Worm (Caenorhabditis elegans) whole organism, L3 larva: ENCODE data around the gene tbc-6.

ENCODE experiments used
- R02D3.7 ChIP-seq: fragments of 150-350 bp; optimal IDR thresholded peaks from 2 replicates; lab custom pipeline; 2014; ENCODE audit warnings: missing biosample characterization, missing genetic modification characterization
- ZK546.5 ChIP-seq: sonication (generic microtip); optimal IDR thresholded peaks from 2 replicates; lab custom pipeline; 2017; ENCODE audit warnings: missing biosample characterization, missing genetic modification characterization
- aly-2 ChIP-seq: fragments of 150-350 bp; optimal IDR thresholded peaks from 2 replicates; lab custom pipeline; 2014; ENCODE audit warnings: missing biosample characterization, missing genetic modification characterization
- ama-1 ChIP-seq: fragments of 150-350 bp; optimal IDR thresholded peaks from 2 replicates; lab custom pipeline; 2018
- ceh-16 ChIP-seq: sonication (generic microtip); optimal IDR thresholded peaks from 2 replicates; lab custom pipeline; 2017; ENCODE audit warnings: missing biosample characterization, missing genetic modification characterization
- ceh-28 ChIP-seq: fragments of 150-350 bp; optimal IDR thresholded peaks from 2 replicates; lab custom pipeline; 2014; ENCODE audit warnings: missing biosample characterization, missing genetic modification reagents, missing genetic modification characterization
- ceh-82 ChIP-seq: fragments of 150-350 bp; optimal IDR thresholded peaks from 2 replicates; lab custom pipeline; 2014; ENCODE audit warnings: missing biosample characterization, missing genetic modification characterization
- daf-12 ChIP-seq: fragments of 150-350 bp; optimal IDR thresholded peaks from 2 replicates; lab custom pipeline; 2014; ENCODE audit warnings: missing biosample characterization, missing genetic modification reagents, missing genetic modification characterization
- egl-27 ChIP-seq: sonication (generic microtip); optimal IDR thresholded peaks from 4 replicates; lab custom pipeline; 2017; ENCODE audit warnings: missing biosample characterization, missing genetic modification reagents, missing genetic modification characterization
- egl-5 ChIP-seq: fragments of 150-350 bp; optimal IDR thresholded peaks from 2 replicates; lab custom pipeline; 2017; ENCODE audit warnings: missing biosample characterization, missing genetic modification reagents, missing genetic modification characterization, inconsistent platforms
- elt-1 ChIP-seq: fragments of 150-350 bp; optimal IDR thresholded peaks from 2 replicates; lab custom pipeline; 2014; ENCODE audit warnings: missing biosample characterization, missing genetic modification characterization
- elt-2 ChIP-seq: sonication (generic microtip); optimal IDR thresholded peaks from 2 replicates; lab custom pipeline; 2016; ENCODE audit warnings: missing genetic modification reagents, mild to moderate bottlenecking, missing genetic modification characterization, missing compliant biosample characterization
- elt-3 ChIP-seq, 3 experiments: fragments of 150-350 bp in 1 of 3; sonication (generic microtip) in 2 of 3; optimal IDR thresholded peaks; 2 replicates in 2 of 3; 4 replicates in 1 of 3; lab custom pipeline; 2014 to 2017; ENCODE audit warnings: missing biosample characterization in 3 of 3, missing genetic modification characterization in 3 of 3
- eor-1 ChIP-seq, 2 experiments: fragments of 150-350 bp; optimal IDR thresholded peaks; 2 replicates each; lab custom pipeline; 2014 to 2018; ENCODE audit warnings: missing biosample characterization in 2 of 2, missing genetic modification characterization in 2 of 2
- fkh-10 ChIP-seq: sonication (generic microtip); optimal IDR thresholded peaks from 2 replicates; lab custom pipeline; 2017; ENCODE audit warnings: missing biosample characterization, missing genetic modification reagents, missing genetic modification characterization
- fkh-2 ChIP-seq: fragments of 150-350 bp; optimal IDR thresholded peaks from 2 replicates; lab custom pipeline; 2014; ENCODE audit warnings: missing biosample characterization, missing genetic modification reagents, missing genetic modification characterization
- fos-1 ChIP-seq: fragments of 150-350 bp; optimal IDR thresholded peaks from 2 replicates; lab custom pipeline; 2014; ENCODE audit warnings: missing biosample characterization, missing genetic modification characterization
- hmg-11 ChIP-seq: sonication (generic microtip); optimal IDR thresholded peaks from 2 replicates; lab custom pipeline; 2016; ENCODE audit warnings: missing genetic modification characterization, missing compliant biosample characterization
- jun-1 ChIP-seq: fragments of 150-350 bp; optimal IDR thresholded peaks from 2 replicates; lab custom pipeline; 2014; ENCODE audit warnings: missing biosample characterization, missing genetic modification reagents, missing genetic modification characterization
- lin-15B ChIP-seq: fragments of 150-350 bp; optimal IDR thresholded peaks from 2 replicates; lab custom pipeline; 2014; ENCODE audit warnings: missing biosample characterization, missing genetic modification characterization
- lin-39 ChIP-seq: fragments of 150-350 bp; optimal IDR thresholded peaks from 2 replicates; lab custom pipeline; 2018; ENCODE audit warnings: missing biosample characterization, missing genetic modification reagents, missing genetic modification characterization
- lsy-12 ChIP-seq: sonication (generic microtip); optimal IDR thresholded peaks from 2 replicates; lab custom pipeline; 2016; ENCODE audit warnings: mild to moderate bottlenecking, missing genetic modification characterization, missing compliant biosample characterization
- nfya-1 ChIP-seq: sonication (generic microtip); optimal IDR thresholded peaks from 2 replicates; lab custom pipeline; 2017; ENCODE audit warnings: missing genetic modification characterization, mild to moderate bottlenecking, missing compliant biosample characterization, antibody characterized with exemption, moderate library complexity; ENCODE audit not compliant: insufficient read depth
- nhr-11 ChIP-seq: fragments of 150-350 bp; optimal IDR thresholded peaks from 2 replicates; lab custom pipeline; 2014; ENCODE audit warnings: missing biosample characterization, missing genetic modification characterization
- nhr-12 ChIP-seq: fragments of 150-350 bp; optimal IDR thresholded peaks from 2 replicates; lab custom pipeline; 2014; ENCODE audit warnings: missing biosample characterization, missing genetic modification characterization
- nhr-23 ChIP-seq: fragments of 150-350 bp; optimal IDR thresholded peaks from 2 replicates; lab custom pipeline; 2014; ENCODE audit warnings: missing biosample characterization, missing genetic modification reagents, missing genetic modification characterization
- nhr-25 ChIP-seq: sonication (generic microtip); optimal IDR thresholded peaks from 2 replicates; lab custom pipeline; 2017; ENCODE audit warnings: missing biosample characterization, missing genetic modification characterization
- nhr-28 ChIP-seq: fragments of 150-350 bp; optimal IDR thresholded peaks from 2 replicates; lab custom pipeline; 2014; ENCODE audit warnings: missing biosample characterization, missing genetic modification characterization
- nhr-43 ChIP-seq: sonication (generic microtip); optimal IDR thresholded peaks from 2 replicates; lab custom pipeline; 2016; ENCODE audit warnings: mild to moderate bottlenecking, missing genetic modification characterization, missing compliant biosample characterization; ENCODE audit not compliant: poor library complexity, severe bottlenecking
- nhr-67 ChIP-seq: fragments of 150-350 bp; optimal IDR thresholded peaks from 2 replicates; lab custom pipeline; 2014; ENCODE audit warnings: missing biosample characterization, missing genetic modification characterization
- nhr-76 ChIP-seq: fragments of 150-350 bp; sonication (generic microtip); optimal IDR thresholded peaks from 5 replicates; lab custom pipeline; 2014; ENCODE audit warnings: missing biosample characterization, missing genetic modification characterization
- nhr-77 ChIP-seq: fragments of 150-350 bp; optimal IDR thresholded peaks from 2 replicates; lab custom pipeline; 2014; ENCODE audit warnings: missing biosample characterization, missing genetic modification characterization
- pha-4 ChIP-seq: fragments of 150-350 bp; optimal IDR thresholded peaks from 2 replicates; lab custom pipeline; 2014; ENCODE audit warnings: missing biosample characterization, missing genetic modification reagents, missing genetic modification characterization
- pqm-1 ChIP-seq: fragments of 150-350 bp; optimal IDR thresholded peaks from 2 replicates; lab custom pipeline; 2017; ENCODE audit warnings: missing biosample characterization, missing genetic modification characterization, inconsistent platforms
- sea-2 ChIP-seq: fragments of 150-350 bp; sonication (generic microtip); optimal IDR thresholded peaks from 4 replicates; lab custom pipeline; 2014; ENCODE audit warnings: missing biosample characterization, missing genetic modification reagents, missing genetic modification characterization
- skn-1 ChIP-seq: fragments of 150-350 bp; optimal IDR thresholded peaks from 2 replicates; lab custom pipeline; 2014; ENCODE audit warnings: missing biosample characterization, missing genetic modification characterization
- tbx-2 ChIP-seq: sonication (generic microtip); optimal IDR thresholded peaks from 2 replicates; lab custom pipeline; 2016; ENCODE audit warnings: mild to moderate bottlenecking, missing genetic modification characterization, missing compliant biosample characterization
- unc-39 ChIP-seq: sonication (generic microtip); optimal IDR thresholded peaks from 4 replicates; lab custom pipeline; 2017; ENCODE audit warnings: missing biosample characterization, missing genetic modification characterization
- unc-62 ChIP-seq: fragments of 150-350 bp; sonication (generic microtip); optimal IDR thresholded peaks from 4 replicates; lab custom pipeline; 2014; ENCODE audit warnings: missing biosample characterization, missing genetic modification reagents, missing genetic modification characterization
- zag-1 ChIP-seq: fragments of 150-350 bp; optimal IDR thresholded peaks from 2 replicates; lab custom pipeline; 2014; ENCODE audit warnings: missing biosample characterization, missing genetic modification characterization
- ztf-4 ChIP-seq: fragments of 150-350 bp; optimal IDR thresholded peaks from 2 replicates; lab custom pipeline; 2014; ENCODE audit warnings: missing biosample characterization, missing genetic modification characterization

Gene tbc-6

DNA sequence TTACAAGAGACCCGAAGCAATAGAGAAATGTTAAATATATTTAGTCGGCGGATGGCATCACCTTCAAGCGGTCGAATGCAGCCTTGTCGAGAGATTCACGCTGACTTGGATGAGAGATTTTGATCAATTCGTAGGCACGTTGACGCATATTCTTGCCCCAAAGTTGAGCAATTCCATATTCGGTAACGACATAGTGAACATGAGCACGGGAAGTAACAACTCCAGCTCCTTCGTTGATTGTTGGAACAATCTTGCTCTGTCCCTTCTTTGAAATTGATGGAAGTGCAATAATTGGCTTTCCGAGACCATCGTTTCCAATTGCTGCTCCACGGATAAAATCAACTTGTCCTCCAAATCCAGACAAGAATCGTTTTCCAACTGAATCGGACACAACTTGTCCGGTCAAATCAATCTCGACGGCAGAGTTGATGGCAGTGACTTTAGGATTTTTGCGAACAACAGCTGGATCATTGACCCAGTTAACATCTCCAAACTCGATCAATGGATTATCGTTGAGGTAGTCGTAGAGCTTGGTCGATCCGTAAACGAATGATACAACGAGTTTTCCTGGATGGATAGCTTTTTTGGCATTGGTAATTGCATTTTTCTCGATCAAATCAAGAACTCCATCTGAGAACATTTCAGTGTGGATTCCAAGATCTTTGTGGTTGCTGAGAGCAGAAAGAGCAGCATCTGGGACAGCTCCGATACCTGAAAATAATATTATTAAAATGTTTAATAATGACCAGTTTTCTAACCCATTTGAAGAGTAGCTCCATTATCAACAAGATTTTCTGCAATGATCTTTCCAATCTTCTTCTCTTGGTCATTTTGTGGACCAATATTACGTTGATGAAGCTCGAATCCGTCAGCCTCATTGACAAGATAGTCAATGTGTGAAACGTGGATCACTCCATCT is 41.0 kb downstream of the tbc-6 start:
- TF ChIP-seq ama-1 (peak; percentile 56), ztf-4 (tag; lab: Kevin White, UChicago) (no peak), hmg-11 (tag; lab: Kevin White, UChicago) (no peak), unc-39 (tag; lab: Kevin White, UChicago) (no peak), nhr-43 (tag; lab: Kevin White, UChicago) (peak; percentile 66), sea-2 (no peak), R02D3.7 (no peak), ceh-82 (tag; lab: Kevin White, UChicago) (no peak), egl-27 (tag; lab: Kevin White, UChicago) (no peak), egl-5 (tag; lab: Kevin White, UChicago) (no peak), ceh-16 (tag; lab: Kevin White, UChicago) (no peak), nhr-11 (tag; lab: Kevin White, UChicago) (no peak), daf-12 (tag; lab: Kevin White, UChicago) (no peak), nhr-23 (tag; lab: Kevin White, UChicago) (no peak), ZK546.5 (tag; lab: Kevin White, UChicago) (no peak), lin-39 (tag; lab: Kevin White, UChicago) (peak; percentile 28)
- TF ChIP-seq, all 47 proteins: peak for 3

DNA sequence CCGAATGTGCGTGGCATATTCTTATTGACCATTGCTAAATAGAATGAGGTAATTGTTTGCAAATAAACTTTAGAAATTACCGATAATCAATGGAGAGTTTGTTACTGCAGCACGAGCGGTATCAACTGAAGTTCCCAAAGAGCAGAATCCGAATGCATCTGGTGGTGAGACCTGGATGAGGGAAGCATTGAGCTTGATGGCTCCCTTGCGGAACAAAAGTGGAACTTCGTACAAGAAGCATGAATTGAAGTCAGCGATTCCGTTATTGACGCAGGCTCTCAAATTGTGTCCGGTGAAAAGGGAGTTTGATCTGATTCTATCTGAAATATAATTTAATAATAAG is 41.6 kb downstream of the tbc-6 start:
- TF ChIP-seq elt-1 (tag; lab: Kevin White, UChicago) (no peak), ama-1 (peak; percentile 78), fos-1 (tag; lab: Kevin White, UChicago) (peak; percentile 17)

DNA sequence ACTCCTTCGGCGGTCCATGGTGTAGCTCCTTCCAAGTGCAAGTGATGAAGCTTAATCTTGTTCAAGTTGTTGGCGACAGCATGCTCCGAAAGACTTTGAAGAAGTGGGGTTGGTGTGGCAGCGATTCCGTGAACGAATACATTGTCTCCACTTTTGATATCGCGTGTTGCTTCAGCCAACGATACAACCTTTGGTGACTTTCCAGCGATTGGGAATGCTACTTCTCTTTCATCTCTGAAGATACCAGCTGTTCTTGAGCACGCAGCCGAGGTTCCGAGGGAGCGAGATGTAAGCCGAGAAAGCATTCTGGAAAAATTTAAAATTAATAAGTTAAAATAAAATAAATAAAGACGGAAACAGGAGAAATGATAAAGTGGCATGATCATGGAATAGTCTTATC is 42.2 kb downstream of the tbc-6 start, which contains the start of gene acer-1:
acer-1 (minus strand) TSS at position 306 of the 400 bp plus-strand sequence.
- TF ChIP-seq ama-1 (peak; percentile 93), nhr-11 (tag; lab: Kevin White, UChicago) (no peak), tbx-2 (tag; lab: Kevin White, UChicago) (no peak), pha-4 (tag; lab: Kevin White, UChicago) (peak; percentile 37), nfya-1 (tag; lab: Kevin White, UChicago) (peak; percentile 9), nhr-28 (no peak), elt-2 (tag; lab: Kevin White, UChicago) (peak; percentile 3), nhr-76 (tag; lab: Kevin White, UChicago) (no peak), elt-1 (tag; lab: Kevin White, UChicago) (no peak), lin-39 (tag; lab: Kevin White, UChicago) (peak; percentile 13)

DNA sequence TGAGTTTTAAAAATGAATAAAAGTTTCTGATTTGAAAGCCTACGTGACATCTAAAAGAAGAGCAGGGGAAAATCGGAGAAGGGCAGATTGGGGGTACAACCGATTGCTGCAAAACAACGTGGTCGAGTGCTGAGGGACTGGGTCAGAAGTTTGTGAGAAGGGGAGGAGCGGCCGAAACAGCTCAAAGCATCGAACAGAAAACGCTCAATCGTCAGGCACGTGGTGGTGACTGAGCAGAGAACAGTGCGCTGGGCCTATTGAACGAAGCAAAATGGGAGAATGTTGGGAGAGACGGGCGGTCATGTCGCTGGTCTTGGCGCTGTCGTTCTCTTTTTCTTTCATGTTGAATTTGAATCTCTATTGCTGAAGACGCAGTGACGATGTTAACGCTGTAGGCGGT is 43.3 kb downstream of the tbc-6 start:
- no peak for TF ChIP-seq fkh-10 (GFP tag; lab: Kevin White, UChicago)
- TF ChIP-seq nhr-23 (tag; lab: Kevin White, UChicago): peak; percentile 51
- no peak for TF ChIP-seq unc-39 (tag; lab: Kevin White, UChicago)
- peak; percentile 66 for TF ChIP-seq nfya-1 (tag; lab: Kevin White, UChicago)
- no peak for TF ChIP-seq nhr-77 (tag; lab: Kevin White, UChicago)
- TF ChIP-seq sea-2: no peak
- no peak for TF ChIP-seq nhr-11 (tag; lab: Kevin White, UChicago)
- no peak for TF ChIP-seq nhr-28
- peak; percentile 68 for TF ChIP-seq nhr-43 (tag; lab: Kevin White, UChicago)
- TF ChIP-seq ama-1: peak; percentile 97
- peak in 1 of 3 experiments; percentile 33 for TF ChIP-seq elt-3 (tag; optimal IDR thresholded peaks at IDR 0.05; lab: Kevin White, UChicago)
- TF ChIP-seq lsy-12 (tag; lab: Kevin White, UChicago): peak; percentile 42
- no peak for TF ChIP-seq ceh-16 (tag; lab: Kevin White, UChicago)
- no peak for TF ChIP-seq ceh-28 (tag; lab: Kevin White, UChicago)
- no peak for TF ChIP-seq egl-5 (tag; lab: Kevin White, UChicago)
- TF ChIP-seq unc-62 (GFP tag; lab: Kevin White, UChicago): no peak
- no peak for TF ChIP-seq nhr-67 (tag; lab: Kevin White, UChicago)
- TF ChIP-seq ztf-4 (tag; lab: Kevin White, UChicago): no peak
- TF ChIP-seq eor-1 (tag; optimal IDR thresholded peaks at IDR 0.05; lab: Kevin White, UChicago): no peak
- TF ChIP-seq tbx-2 (tag; lab: Kevin White, UChicago): peak; percentile 13
- TF ChIP-seq elt-1 (tag; lab: Kevin White, UChicago): no peak
- no peak for TF ChIP-seq skn-1
- TF ChIP-seq nhr-25 (tag; lab: Kevin White, UChicago): no peak
- TF ChIP-seq zag-1 (tag; lab: Kevin White, UChicago): no peak
- no peak for TF ChIP-seq egl-27 (tag; lab: Kevin White, UChicago)
- no peak for TF ChIP-seq fkh-2 (tag; lab: Kevin White, UChicago)
- TF ChIP-seq pha-4 (tag; lab: Kevin White, UChicago): peak; percentile 81
- no peak for TF ChIP-seq ZK546.5 (tag; lab: Kevin White, UChicago)
- peak; percentile 38 for TF ChIP-seq lin-15B (tag; lab: Kevin White, UChicago)
- TF ChIP-seq hmg-11 (tag; lab: Kevin White, UChicago): peak; percentile 35
- TF ChIP-seq pqm-1: peak; percentile 72
- peak; percentile 89 for TF ChIP-seq lin-39 (tag; lab: Kevin White, UChicago)
- TF ChIP-seq nhr-12 (tag; lab: Kevin White, UChicago): no peak
- TF ChIP-seq R02D3.7: peak; percentile 14
- TF ChIP-seq elt-2 (tag; lab: Kevin White, UChicago): peak; percentile 67
- no peak for TF ChIP-seq aly-2 (tag; lab: Kevin White, UChicago)
- TF ChIP-seq jun-1 (tag; lab: Kevin White, UChicago): peak; percentile 52
